Fruit fly (Drosophila melanogaster) whole organism, embryonic: ENCODE data around the gene CG34135.

ENCODE experiments used
- Hr39 ChIP-seq: fragments of >200 bp; optimal IDR thresholded peaks from 2 replicates; lab custom pipeline; 2017
- gem ChIP-seq: fragments of 200-800 bp; sonication (Bioruptor generic); optimal IDR thresholded peaks from 2 replicates; lab custom pipeline; 2019; ENCODE audit warnings: missing biosample characterization, mild to moderate bottlenecking, missing genetic modification characterization, moderate library complexity
- salm ChIP-seq: fragments of 200-800 bp; sonication (Bioruptor generic); optimal IDR thresholded peaks from 2 replicates; lab custom pipeline; 2018; ENCODE audit warnings: missing biosample characterization, mild to moderate bottlenecking, missing genetic modification characterization
- vvl ChIP-seq: fragments of 200-800 bp; sonication (Bioruptor generic); IDR thresholded peaks from 2 replicates; pipeline ENCODE4 v1.3.6; 2022; ENCODE audit warnings: missing biosample characterization, missing genetic modification characterization

DNA sequence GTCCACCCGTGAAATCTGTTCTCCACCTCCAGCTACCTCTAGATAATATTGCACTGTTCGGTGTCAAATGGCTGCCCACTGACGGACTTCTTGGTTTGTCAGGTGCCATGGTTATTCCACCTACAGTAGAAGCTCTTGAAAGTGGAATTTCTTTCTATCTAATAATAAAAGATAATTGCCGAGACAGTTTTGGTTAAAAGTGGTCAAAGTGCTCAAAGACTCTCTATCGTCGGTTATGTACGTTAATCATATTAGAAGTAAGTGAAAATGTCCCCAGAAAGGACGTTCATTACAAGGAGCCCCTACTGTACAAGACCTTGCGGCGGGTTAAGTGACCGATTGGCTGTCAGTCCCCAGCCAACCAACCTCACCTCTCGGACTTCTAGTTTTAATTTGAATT, 23.8 kb downstream of the CG34135 start:
- TF ChIP-seq gem: peak; percentile 70
- no peak for TF ChIP-seq Hr39 (lab: Kevin White, UChicago)
- peak; percentile 59 for TF ChIP-seq vvl (GFP tag; lab: Robert Waterston, UW)
- no peak for TF ChIP-seq salm (tag; lab: Kevin White, UChicago)
